Worm (Caenorhabditis elegans) whole organism, late embryonic: ENCODE data around the gene sdz-28.

Source experiments
- ama-1 ChIP-seq: fragments of 150-350 bp; optimal IDR thresholded peaks from 2 replicates; lab custom pipeline; 2014
- ceh-2 ChIP-seq: sonication (generic microtip); optimal IDR thresholded peaks from 2 replicates; lab custom pipeline; 2016; ENCODE audit warnings: missing genotype, missing genetic modification characterization, missing compliant biosample characterization
- ceh-45 ChIP-seq: fragments of 200-800 bp; sonication (Bioruptor generic); IDR thresholded peaks from 2 replicates; pipeline ENCODE4 v1.3.6; 2022; ENCODE audit warnings: missing genetic modification reagents, missing genetic modification characterization, missing compliant biosample characterization
- ceh-9 ChIP-seq: sonication (generic microtip); optimal IDR thresholded peaks from 2 replicates; lab custom pipeline; 2016; ENCODE audit warnings: mild to moderate bottlenecking, missing genetic modification characterization, inconsistent platforms, missing compliant biosample characterization
- fkh-10 ChIP-seq: fragments of 150-350 bp; optimal IDR thresholded peaks from 2 replicates; lab custom pipeline; 2014; ENCODE audit warnings: missing biosample characterization, missing genetic modification reagents, missing genetic modification characterization
- hlh-30 ChIP-seq: sonication (generic microtip); optimal IDR thresholded peaks from 2 replicates; lab custom pipeline; 2017; ENCODE audit warnings: antibody characterized with exemption, missing genetic modification characterization, missing compliant biosample characterization; ENCODE audit not compliant: insufficient read depth
- pha-2 ChIP-seq: sonication (generic microtip); optimal IDR thresholded peaks from 2 replicates; lab custom pipeline; 2017; ENCODE audit warnings: mild to moderate bottlenecking, missing genetic modification characterization, missing compliant biosample characterization
- pha-4 ChIP-seq: fragments of 150-350 bp; optimal IDR thresholded peaks from 2 replicates; lab custom pipeline; 2018; ENCODE audit warnings: missing biosample characterization, missing genetic modification reagents, missing genetic modification characterization
- pqm-1 ChIP-seq: sonication (generic microtip); optimal IDR thresholded peaks from 2 replicates; lab custom pipeline; 2016; ENCODE audit warnings: missing genetic modification characterization, missing compliant biosample characterization
- ref-2 ChIP-seq: sonication (generic microtip); optimal IDR thresholded peaks from 2 replicates; lab custom pipeline; 2016; ENCODE audit warnings: missing genetic modification characterization, missing compliant biosample characterization
- rnt-1 ChIP-seq: sonication (generic microtip); optimal IDR thresholded peaks from 2 replicates; lab custom pipeline; 2016; ENCODE audit warnings: missing genetic modification characterization, missing compliant biosample characterization

DNA sequence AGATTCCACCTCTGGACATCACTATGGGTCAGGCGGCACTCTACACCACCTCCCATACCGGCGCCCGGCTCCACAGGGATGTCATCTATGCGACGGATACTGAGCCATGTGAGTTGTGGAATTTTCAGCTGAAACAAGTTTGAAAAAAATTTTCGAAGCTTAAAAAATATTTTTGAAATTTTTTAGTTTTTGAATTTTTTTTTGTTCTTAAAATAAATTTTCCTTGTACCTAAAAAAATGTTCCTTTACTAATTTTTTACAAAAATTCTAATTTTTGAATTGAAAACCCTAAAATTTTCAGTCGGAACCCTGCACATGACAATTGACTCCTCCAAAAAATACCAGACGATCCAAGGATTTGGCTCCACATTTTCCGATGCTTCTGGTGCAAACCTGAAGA is 46.9 kb downstream of the sdz-28 start:
- no peak for TF ChIP-seq ceh-2 (tag; lab: Kevin White, UChicago)
- no peak for TF ChIP-seq rnt-1 (tag; lab: Kevin White, UChicago)
- no peak for TF ChIP-seq ama-1 (lab: Kevin White, UChicago)
- TF ChIP-seq fkh-10 (GFP tag; lab: Kevin White, UChicago) = no peak
- no peak for TF ChIP-seq hlh-30 (tag; lab: Kevin White, UChicago)
- TF ChIP-seq ceh-9 (tag; lab: Kevin White, UChicago) = no peak
- TF ChIP-seq pha-4 = no peak
- TF ChIP-seq ref-2 (tag; lab: Kevin White, UChicago) = no peak
- TF ChIP-seq ceh-45 (GFP tag; lab: Robert Waterston, UW) = no peak
- TF ChIP-seq pqm-1 (tag; lab: Kevin White, UChicago) = no peak
- TF ChIP-seq pha-2 (tag; lab: Kevin White, UChicago) = no peak
